Worm (Caenorhabditis elegans) whole organism, late embryonic: ENCODE results near the gene klp-12.

Experiments
- C38D4.7 ChIP-seq: fragments of 200-800 bp; sonication (Bioruptor generic); optimal IDR thresholded peaks from 2 replicates; lab custom pipeline; 2018; ENCODE audit warnings: mild to moderate bottlenecking, missing genetic modification characterization, moderate library complexity, missing compliant biosample characterization
- F13H6.1 ChIP-seq: sonication (generic microtip); optimal IDR thresholded peaks from 2 replicates; lab custom pipeline; 2016; ENCODE audit warnings: missing genetic modification characterization, missing compliant biosample characterization
- K02D7.2 ChIP-seq: sonication (generic microtip); optimal IDR thresholded peaks from 2 replicates; lab custom pipeline; 2017; ENCODE audit warnings: mild to moderate bottlenecking, missing genetic modification characterization, missing compliant biosample characterization
- K09A11.1 ChIP-seq: sonication (generic microtip); optimal IDR thresholded peaks from 2 replicates; lab custom pipeline; 2017; ENCODE audit warnings: antibody characterized with exemption, mild to moderate bottlenecking, missing genetic modification characterization, missing compliant biosample characterization; ENCODE audit not compliant: insufficient read depth
- T23F11.4 ChIP-seq: fragments of 200-800 bp; sonication (Bioruptor generic); optimal IDR thresholded peaks from 2 replicates; lab custom pipeline; 2018; ENCODE audit warnings: mild to moderate bottlenecking, missing genetic modification characterization, missing compliant biosample characterization
- Y22D7AL.16 ChIP-seq: sonication (generic microtip); optimal IDR thresholded peaks from 2 replicates; lab custom pipeline; 2016; ENCODE audit warnings: missing genetic modification characterization, missing compliant biosample characterization
- ahr-1 ChIP-seq: sonication (generic microtip); optimal IDR thresholded peaks from 2 replicates; lab custom pipeline; 2016; ENCODE audit warnings: missing genetic modification characterization, missing compliant biosample characterization
- ceh-19 ChIP-seq: fragments of 200-800 bp; sonication (Bioruptor generic); optimal IDR thresholded peaks from 2 replicates; lab custom pipeline; 2018; ENCODE audit warnings: mild to moderate bottlenecking, missing genetic modification characterization, missing compliant biosample characterization
- ceh-2 ChIP-seq: sonication (generic microtip); optimal IDR thresholded peaks from 2 replicates; lab custom pipeline; 2016; ENCODE audit warnings: missing genotype, missing genetic modification characterization, missing compliant biosample characterization
- ceh-22 ChIP-seq: sonication (generic microtip); optimal IDR thresholded peaks from 2 replicates; lab custom pipeline; 2017; ENCODE audit warnings: missing biosample characterization, missing genetic modification characterization
- ceh-24 ChIP-seq: sonication (generic microtip); optimal IDR thresholded peaks from 2 replicates; lab custom pipeline; 2016; ENCODE audit warnings: mild to moderate bottlenecking, missing genetic modification characterization, missing compliant biosample characterization
- ceh-30 ChIP-seq: fragments of 150-350 bp; optimal IDR thresholded peaks from 2 replicates; lab custom pipeline; 2014; ENCODE audit warnings: missing biosample characterization, missing genetic modification characterization
- ceh-31 ChIP-seq: sonication (generic microtip); optimal IDR thresholded peaks from 2 replicates; lab custom pipeline; 2016; ENCODE audit warnings: missing genetic modification characterization, missing compliant biosample characterization
- ceh-45 ChIP-seq: fragments of 200-800 bp; sonication (Bioruptor generic); IDR thresholded peaks from 2 replicates; pipeline ENCODE4 v1.3.6; 2022; ENCODE audit warnings: missing genetic modification reagents, missing genetic modification characterization, missing compliant biosample characterization
- ceh-48 ChIP-seq: sonication (generic microtip); optimal IDR thresholded peaks from 2 replicates; lab custom pipeline; 2016; ENCODE audit warnings: missing genetic modification characterization, inconsistent platforms, missing compliant biosample characterization
- ceh-6 ChIP-seq: fragments of 200-800 bp; sonication (Bioruptor generic); optimal IDR thresholded peaks from 2 replicates; lab custom pipeline; 2018; ENCODE audit warnings: mild to moderate bottlenecking, missing genetic modification characterization, missing compliant biosample characterization
- ceh-9 ChIP-seq: sonication (generic microtip); optimal IDR thresholded peaks from 2 replicates; lab custom pipeline; 2016; ENCODE audit warnings: mild to moderate bottlenecking, missing genetic modification characterization, inconsistent platforms, missing compliant biosample characterization
- che-1 ChIP-seq: sonication (generic microtip); optimal IDR thresholded peaks from 2 replicates; lab custom pipeline; 2016; ENCODE audit warnings: mild to moderate bottlenecking, missing genetic modification characterization, missing compliant biosample characterization
- dve-1 ChIP-seq: sonication (generic microtip); optimal IDR thresholded peaks from 2 replicates; lab custom pipeline; 2017; ENCODE audit warnings: antibody characterized with exemption, mild to moderate bottlenecking, missing genetic modification characterization, missing compliant biosample characterization
- elt-4 ChIP-seq: sonication (generic microtip); optimal IDR thresholded peaks from 2 replicates; lab custom pipeline; 2016; ENCODE audit warnings: missing genetic modification characterization, missing compliant biosample characterization
- ets-4 ChIP-seq: sonication (generic microtip); optimal IDR thresholded peaks from 2 replicates; lab custom pipeline; 2016; ENCODE audit warnings: missing genetic modification characterization, missing compliant biosample characterization
- fax-1 ChIP-seq: sonication (generic microtip); optimal IDR thresholded peaks from 2 replicates; lab custom pipeline; 2016; ENCODE audit warnings: missing genotype, missing genetic modification characterization, missing compliant biosample characterization
- fkh-10 ChIP-seq: fragments of 150-350 bp; optimal IDR thresholded peaks from 2 replicates; lab custom pipeline; 2014; ENCODE audit warnings: missing biosample characterization, missing genetic modification reagents, missing genetic modification characterization
- gmeb-2 ChIP-seq: sonication (generic microtip); optimal IDR thresholded peaks from 2 replicates; lab custom pipeline; 2016; ENCODE audit warnings: missing genetic modification characterization, inconsistent platforms, missing compliant biosample characterization
- hlh-15 ChIP-seq: sonication (generic microtip); optimal IDR thresholded peaks from 2 replicates; lab custom pipeline; 2016; ENCODE audit warnings: missing genetic modification characterization, missing compliant biosample characterization
- hlh-30 ChIP-seq: sonication (generic microtip); optimal IDR thresholded peaks from 2 replicates; lab custom pipeline; 2017; ENCODE audit warnings: antibody characterized with exemption, missing genetic modification characterization, missing compliant biosample characterization; ENCODE audit not compliant: insufficient read depth
- hlh-6 ChIP-seq: sonication (generic microtip); optimal IDR thresholded peaks from 2 replicates; lab custom pipeline; 2016; ENCODE audit warnings: missing genotype, missing genetic modification characterization, missing compliant biosample characterization
- hlh-8 ChIP-seq: sonication (generic microtip); optimal IDR thresholded peaks from 2 replicates; lab custom pipeline; 2016; ENCODE audit warnings: missing genotype, missing genetic modification characterization, missing compliant biosample characterization
- nhr-11 ChIP-seq: fragments of 150-350 bp; optimal IDR thresholded peaks from 2 replicates; lab custom pipeline; 2014; ENCODE audit warnings: missing biosample characterization, missing genetic modification characterization
- nhr-232 ChIP-seq: sonication (generic microtip); optimal IDR thresholded peaks from 2 replicates; lab custom pipeline; 2016; ENCODE audit warnings: missing genetic modification characterization, missing compliant biosample characterization
- npax-4 ChIP-seq: sonication (generic microtip); optimal IDR thresholded peaks from 2 replicates; lab custom pipeline; 2016; ENCODE audit warnings: missing genetic modification characterization, missing compliant biosample characterization
- odd-2 ChIP-seq: sonication (generic microtip); optimal IDR thresholded peaks from 2 replicates; lab custom pipeline; 2017; ENCODE audit warnings: antibody characterized with exemption, mild to moderate bottlenecking, missing genetic modification characterization, missing compliant biosample characterization
- pat-9 ChIP-seq: fragments of 200-800 bp; sonication (Bioruptor generic); optimal IDR thresholded peaks from 2 replicates; lab custom pipeline; 2018; ENCODE audit warnings: mild to moderate bottlenecking, missing genetic modification characterization, moderate library complexity, missing compliant biosample characterization
- pax-1 ChIP-seq: fragments of 150-350 bp; optimal IDR thresholded peaks from 2 replicates; lab custom pipeline; 2014; ENCODE audit warnings: missing biosample characterization, missing genetic modification characterization
- pha-4 ChIP-seq: fragments of 150-350 bp; optimal IDR thresholded peaks from 2 replicates; lab custom pipeline; 2018; ENCODE audit warnings: missing biosample characterization, missing genetic modification reagents, missing genetic modification characterization
- pqm-1 ChIP-seq: sonication (generic microtip); optimal IDR thresholded peaks from 2 replicates; lab custom pipeline; 2016; ENCODE audit warnings: missing genetic modification characterization, missing compliant biosample characterization
- pros-1 ChIP-seq: fragments of 150-350 bp; optimal IDR thresholded peaks from 2 replicates; lab custom pipeline; 2014; ENCODE audit warnings: missing biosample characterization, missing genetic modification reagents, missing genetic modification characterization
- ref-2 ChIP-seq: sonication (generic microtip); optimal IDR thresholded peaks from 2 replicates; lab custom pipeline; 2016; ENCODE audit warnings: missing genetic modification characterization, missing compliant biosample characterization
- sdc-2 ChIP-seq: sonication (generic microtip); optimal IDR thresholded peaks from 2 replicates; lab custom pipeline; 2016; ENCODE audit warnings: missing genotype, missing genetic modification characterization, missing compliant biosample characterization
- sox-2 ChIP-seq: fragments of 200-800 bp; sonication (Bioruptor generic); IDR thresholded peaks from 2 replicates; pipeline ENCODE4 v1.3.6; 2022; ENCODE audit warnings: missing genetic modification reagents, missing genetic modification characterization, missing compliant biosample characterization
- syd-9 ChIP-seq: sonication (generic microtip); optimal IDR thresholded peaks from 2 replicates; lab custom pipeline; 2016; ENCODE audit warnings: mild to moderate bottlenecking, missing genetic modification characterization, moderate library complexity, missing compliant biosample characterization
- ttx-3 ChIP-seq: sonication (generic microtip); optimal IDR thresholded peaks from 2 replicates; lab custom pipeline; 2016; ENCODE audit warnings: missing genetic modification reagents, missing genetic modification characterization, missing compliant biosample characterization
- unc-3 ChIP-seq, 2 experiments: fragments of 200-800 bp in 1 of 2; sonication (Bioruptor generic) in 1 of 2; sonication (generic microtip) in 1 of 2; conservative IDR thresholded peaks in 1 of 2; optimal IDR thresholded peaks in 1 of 2; 2 replicates each; pipeline versions ENCODE4 v1.3.6 to Lab custom; 2016 to 2022; ENCODE audit warnings: missing compliant biosample characterization in 2 of 2, missing genetic modification characterization in 2 of 2, missing genetic modification reagents in 1 of 2
- unc-42 ChIP-seq: sonication (generic microtip); optimal IDR thresholded peaks from 2 replicates; lab custom pipeline; 2016; ENCODE audit warnings: missing genotype, missing genetic modification characterization, missing compliant biosample characterization
- unc-55 ChIP-seq: sonication (generic microtip); optimal IDR thresholded peaks from 2 replicates; lab custom pipeline; 2017; ENCODE audit warnings: missing biosample characterization, missing genetic modification reagents, missing genetic modification characterization
- zip-5 ChIP-seq: sonication (generic microtip); optimal IDR thresholded peaks from 2 replicates; lab custom pipeline; 2016; ENCODE audit warnings: missing genetic modification characterization, missing compliant biosample characterization
- ztf-16 ChIP-seq: sonication (generic microtip); optimal IDR thresholded peaks from 2 replicates; lab custom pipeline; 2017; ENCODE audit warnings: missing genetic modification characterization, missing compliant biosample characterization

klp-12 gene

ce11 chrIV:11316640-11317039 is 43.0 kb downstream of the klp-12 start:
- no peak for TF ChIP-seq K02D7.2 (tag; lab: Kevin White, UChicago)
- no peak for TF ChIP-seq sox-2 (GFP tag; lab: Robert Waterston, UW)
- no peak for TF ChIP-seq unc-55 (GFP tag; lab: Kevin White, UChicago)
- TF ChIP-seq elt-4 (tag; lab: Kevin White, UChicago) = no peak
- no peak for TF ChIP-seq pax-1 (tag; lab: Kevin White, UChicago)
- no peak for TF ChIP-seq ets-4
- TF ChIP-seq pros-1 (tag; lab: Kevin White, UChicago) = no peak
- no peak for TF ChIP-seq gmeb-2 (tag; lab: Kevin White, UChicago)
- TF ChIP-seq ceh-2 = no peak
- no peak for TF ChIP-seq nhr-232
- TF ChIP-seq che-1 (tag; lab: Kevin White, UChicago) = no peak
- TF ChIP-seq pat-9 (tag; lab: Kevin White, UChicago) = no peak
- no peak for TF ChIP-seq T23F11.4

- TF ChIP-seq fax-1 = no peak
- TF ChIP-seq ceh-24 (tag; lab: Kevin White, UChicago) = no peak
- TF ChIP-seq nhr-11 (tag; lab: Kevin White, UChicago) = no peak
- TF ChIP-seq hlh-15 (tag; lab: Kevin White, UChicago) = no peak
- no peak for TF ChIP-seq odd-2 (tag; lab: Kevin White, UChicago)
- no peak for TF ChIP-seq pha-4 (tag; lab: Kevin White, UChicago)
- no peak for TF ChIP-seq ref-2 (tag; lab: Kevin White, UChicago)
- TF ChIP-seq sdc-2 (tag; lab: Kevin White, UChicago) = no peak
- TF ChIP-seq ttx-3 = no peak
- TF ChIP-seq ceh-31 (tag; lab: Kevin White, UChicago) = no peak
- TF ChIP-seq hlh-6 (tag; lab: Kevin White, UChicago) = no peak
- no peak for TF ChIP-seq hlh-8 (tag; lab: Kevin White, UChicago)
Measured at ce11 chrIV:11316106-11316505, 43.6 kb downstream of the klp-12 start.

ce11 chrIV:11315688-11316087 is 44.0 kb downstream of the klp-12 start:
- no peak for TF ChIP-seq nhr-11 (tag; lab: Kevin White, UChicago)
- no peak for TF ChIP-seq dve-1 (tag; lab: Kevin White, UChicago)
- no peak for TF ChIP-seq ceh-45 (GFP tag; lab: Robert Waterston, UW)
- TF ChIP-seq ceh-6 = no peak
- no peak for TF ChIP-seq ceh-31 (tag; lab: Kevin White, UChicago)
- no peak for TF ChIP-seq npax-4 (tag; lab: Kevin White, UChicago)
- TF ChIP-seq fkh-10 = no peak

ce11 chrIV:11314885-11315284 is 44.8 kb downstream of the klp-12 start, which contains the start of the genes B0035.3, B0035.22 and pfd-4:
B0035.3 (minus strand) TSS chrIV:11314998.
B0035.22 (plus strand) TSS chrIV:11315153.
pfd-4 (plus strand) TSS chrIV:11315207.
- TF ChIP-seq K09A11.1 (tag; lab: Kevin White, UChicago) = no peak
- TF ChIP-seq ahr-1 (tag; lab: Kevin White, UChicago) = no peak
- no peak for TF ChIP-seq K02D7.2 (tag; lab: Kevin White, UChicago)
- no peak for TF ChIP-seq ttx-3
- no peak for TF ChIP-seq ceh-19
- no peak for TF ChIP-seq ceh-48 (tag; lab: Kevin White, UChicago)
- no peak for TF ChIP-seq ceh-9 (tag; lab: Kevin White, UChicago)
- TF ChIP-seq ceh-24 (tag; lab: Kevin White, UChicago) = no peak
- no peak for TF ChIP-seq ztf-16 (tag; lab: Kevin White, UChicago)
- peak; percentile 80 for TF ChIP-seq ref-2 (tag; lab: Kevin White, UChicago)
- TF ChIP-seq Y22D7AL.16 (tag; lab: Kevin White, UChicago) = no peak
- TF ChIP-seq syd-9 (tag; lab: Kevin White, UChicago) = no peak
- TF ChIP-seq pqm-1 (tag; lab: Kevin White, UChicago) = no peak
- TF ChIP-seq hlh-30 = no peak
- no peak for TF ChIP-seq sox-2 (GFP tag; lab: Robert Waterston, UW)
- peak; percentile 61 for TF ChIP-seq unc-42 (tag; lab: Kevin White, UChicago)
- peak; percentile 84 for TF ChIP-seq ets-4
- TF ChIP-seq pax-1 (tag; lab: Kevin White, UChicago) = no peak
- TF ChIP-seq ceh-31 (tag; lab: Kevin White, UChicago) = peak; percentile 88
- TF ChIP-seq npax-4 (tag; lab: Kevin White, UChicago) = no peak
- TF ChIP-seq C38D4.7 (GFP tag; lab: Kevin White, UChicago) = no peak
- no peak for TF ChIP-seq F13H6.1 (tag; lab: Kevin White, UChicago)
- no peak for TF ChIP-seq ceh-22
- no peak for TF ChIP-seq nhr-232
- no peak for TF ChIP-seq unc-3 (GFP tag; conservative IDR thresholded peaks at IDR 0.05; lab: Robert Waterston, UW)
- no peak for TF ChIP-seq unc-3 (tag; optimal IDR thresholded peaks at IDR 0.05; lab: Kevin White, UChicago)
- TF ChIP-seq ceh-30 (tag; lab: Kevin White, UChicago) = no peak
- TF ChIP-seq zip-5 (tag; lab: Kevin White, UChicago) = peak; percentile 61
